Worm (Caenorhabditis elegans): ENCODE results near the gene F02D8.4.

The F02D8.4 gene

ce11 chrV:14947022-14947421, 37.7 kb upstream of the F02D8.4 start, which contains the start of gene C30G7.4:
TSS of gene C30G7.4 (minus strand) at chrV:14947122.
- no peak for TF ChIP-seq nhr-77 (tag; optimal IDR thresholded peaks at IDR 0.05)

- TF ChIP-seq unc-55 (GFP tag; optimal IDR thresholded peaks at IDR 0.05) (no peak), lin-11 (tag; optimal IDR thresholded peaks at IDR 0.05) (peak; percentile 43), blmp-1 (tag; optimal IDR thresholded peaks at IDR 0.05; ENCODE audit: insufficient read depth) (no peak), sem-4 (tag; optimal IDR thresholded peaks at IDR 0.05) (no peak), sma-9 (GFP tag; optimal IDR thresholded peaks at IDR 0.05) (no peak), sma-9 (tag; optimal IDR thresholded peaks at IDR 0.05) (no peak), nhr-23 (tag; optimal IDR thresholded peaks at IDR 0.05) (no peak), mab-5 (tag; optimal IDR thresholded peaks at IDR 0.05) (no peak), gmeb-1 (tag; optimal IDR thresholded peaks at IDR 0.05) (no peak), aly-2 (tag; optimal IDR thresholded peaks at IDR 0.05) (no peak), unc-62 (GFP tag; optimal IDR thresholded peaks at IDR 0.05) (no peak), C34F6.9 (tag; optimal IDR thresholded peaks at IDR 0.05) (peak; percentile 49), nhr-237 (tag; optimal IDR thresholded peaks at IDR 0.05) (no peak), peb-1 (tag; optimal IDR thresholded peaks at IDR 0.05) (no peak), ceh-82 (tag; optimal IDR thresholded peaks at IDR 0.05) (no peak), ama-1 (optimal IDR thresholded peaks at IDR 0.05) (peak; percentile 17), ztf-4 (tag; optimal IDR thresholded peaks at IDR 0.05) (no peak), nhr-12 (tag; optimal IDR thresholded peaks at IDR 0.05) (no peak), nhr-25 (tag; optimal IDR thresholded peaks at IDR 0.05) (no peak), lsy-2 (tag; optimal IDR thresholded peaks at IDR 0.05) (no peak), fos-1 (tag; optimal IDR thresholded peaks at IDR 0.05) (no peak), sma-3 (GFP tag; optimal IDR thresholded peaks at IDR 0.05) (no peak), nhr-129 (tag; optimal IDR thresholded peaks at IDR 0.05) (peak; percentile 83), snpc-4 (tag; optimal IDR thresholded peaks at IDR 0.05) (no peak)
These were observed 36.1 kb upstream of the F02D8.4 start for ce11 chrV:14948566-14948965.

- TF ChIP-seq elt-3 (tag; optimal IDR thresholded peaks at IDR 0.05): no peak
- TF ChIP-seq egl-27 (tag; optimal IDR thresholded peaks at IDR 0.05): no peak
- TF ChIP-seq C34F6.9 (tag; optimal IDR thresholded peaks at IDR 0.05): no peak
- TF ChIP-seq lin-11 (tag; optimal IDR thresholded peaks at IDR 0.05): no peak
- TF ChIP-seq skn-1 (tag; optimal IDR thresholded peaks at IDR 0.05): no peak
- no peak for TF ChIP-seq nhr-11 (tag; optimal IDR thresholded peaks at IDR 0.05)
- no peak for TF ChIP-seq mab-5 (tag; optimal IDR thresholded peaks at IDR 0.05)
- TF ChIP-seq sem-4 (tag; optimal IDR thresholded peaks at IDR 0.05): no peak
- no peak for TF ChIP-seq nhr-77 (tag; optimal IDR thresholded peaks at IDR 0.05)
- TF ChIP-seq Y55F3AM.14 (GFP tag; optimal IDR thresholded peaks at IDR 0.05): no peak
- no peak for TF ChIP-seq nhr-23 (tag; optimal IDR thresholded peaks at IDR 0.05)
- no peak for TF ChIP-seq snpc-4 (tag; optimal IDR thresholded peaks at IDR 0.05)
- no peak for TF ChIP-seq nhr-129 (tag; optimal IDR thresholded peaks at IDR 0.05)
- no peak for TF ChIP-seq fos-1 (tag; optimal IDR thresholded peaks at IDR 0.05)
- TF ChIP-seq ceh-82 (tag; optimal IDR thresholded peaks at IDR 0.05): no peak
These were observed 35.2 kb upstream of the F02D8.4 start, which contains the start of gene hil-1 for ce11 chrV:14949477-14949876. TSS of gene hil-1 (plus strand) at chrV:14949777.

- no peak for TF ChIP-seq unc-62 (GFP tag; optimal IDR thresholded peaks at IDR 0.05)
- no peak for TF ChIP-seq gmeb-1 (tag; optimal IDR thresholded peaks at IDR 0.05)
- TF ChIP-seq aly-2 (tag; optimal IDR thresholded peaks at IDR 0.05): no peak
- no peak for TF ChIP-seq nhr-11 (tag; optimal IDR thresholded peaks at IDR 0.05)
These were observed 30.1 kb upstream of the F02D8.4 start, which contains the start of gene C30G7.5 for ce11 chrV:14954633-14955032. TSS of gene C30G7.5 (minus strand) at chrV:14954733.

- TF ChIP-seq unc-62 (GFP tag; optimal IDR thresholded peaks at IDR 0.05) (no peak), elt-3 (tag; optimal IDR thresholded peaks at IDR 0.05) (no peak), zag-1 (tag; optimal IDR thresholded peaks at IDR 0.05) (no peak), ztf-1 (GFP tag; conservative IDR thresholded peaks at IDR 0.05) (no peak), lin-39 (tag; optimal IDR thresholded peaks at IDR 0.05) (no peak), nhr-10 (tag; optimal IDR thresholded peaks at IDR 0.05) (no peak), nhr-23 (tag; optimal IDR thresholded peaks at IDR 0.05) (no peak), skn-1 (tag; optimal IDR thresholded peaks at IDR 0.05) (no peak), R02D3.7 (tag; optimal IDR thresholded peaks at IDR 0.05) (no peak), alr-1 (tag; optimal IDR thresholded peaks at IDR 0.05) (no peak), ceh-16 (tag; optimal IDR thresholded peaks at IDR 0.05) (no peak), nhr-77 (tag; optimal IDR thresholded peaks at IDR 0.05) (no peak), nhr-25 (tag; optimal IDR thresholded peaks at IDR 0.05) (no peak), ceh-82 (tag; optimal IDR thresholded peaks at IDR 0.05) (no peak), peb-1 (tag; optimal IDR thresholded peaks at IDR 0.05) (no peak), unc-55 (GFP tag; optimal IDR thresholded peaks at IDR 0.05) (no peak), nhr-129 (tag; optimal IDR thresholded peaks at IDR 0.05) (no peak), ama-1 (optimal IDR thresholded peaks at IDR 0.05) (no peak), F13H6.1 (tag; optimal IDR thresholded peaks at IDR 0.05) (no peak), nhr-237 (tag; optimal IDR thresholded peaks at IDR 0.05) (no peak)
These were observed 29.0 kb upstream of the F02D8.4 start, which contains the start of gene F02D8.9 for ce11 chrV:14955676-14956075. TSS of gene F02D8.9 (minus strand) at chrV:14955776.

Data from whole organism, L2 larva.